Worm (Caenorhabditis elegans) whole organism, L4 larva: ENCODE measurements around the gene nhr-260.

ENCODE experiments used
- Y75B8A.6 ChIP-seq: fragments of 200-800 bp; sonication (Bioruptor generic); IDR thresholded peaks from 2 replicates; pipeline ENCODE4 v1.3.6; 2022; ENCODE audit warnings: missing genetic modification reagents, missing genetic modification characterization, missing compliant biosample characterization
- pha-4 ChIP-seq, 2 experiments: fragments of 150-350 bp in 1 of 2; fragments of 200-800 bp in 1 of 2; sonication (Bioruptor generic) in 1 of 2; IDR thresholded peaks in 1 of 2; optimal IDR thresholded peaks in 1 of 2; 2 replicates each; pipeline versions ENCODE4 v1.3.6 to Lab custom; 2014 to 2022; ENCODE audit warnings: missing genetic modification characterization in 2 of 2, missing genetic modification reagents in 2 of 2, missing biosample characterization in 1 of 2, missing compliant biosample characterization in 1 of 2
- set-16 ChIP-seq: fragments of 200-800 bp; sonication (Bioruptor generic); IDR thresholded peaks from 2 replicates; pipeline ENCODE4 v1.3.6; 2022; ENCODE audit warnings: missing genetic modification reagents, missing genetic modification characterization, missing compliant biosample characterization

DNA sequence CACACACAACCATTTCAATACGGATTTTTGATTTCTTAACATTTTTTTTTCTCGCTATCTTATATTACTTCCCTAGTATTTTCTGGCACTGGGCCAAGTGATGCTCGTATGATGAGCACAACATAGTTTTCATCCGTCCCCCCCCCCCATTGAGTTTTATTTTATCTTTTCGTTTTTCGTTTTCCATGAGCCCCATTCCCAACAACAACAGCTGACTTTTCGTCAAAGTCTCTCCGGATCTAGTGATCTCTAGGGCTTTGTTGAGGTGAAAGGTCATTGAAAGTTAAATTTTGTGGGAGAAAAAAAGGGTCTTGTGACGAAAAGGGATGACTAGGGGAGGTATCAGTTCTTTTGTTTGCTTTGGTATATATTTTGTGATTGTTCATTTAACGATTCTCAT lies 30.6 kb downstream of the nhr-260 start:
- no peak for TF ChIP-seq Y75B8A.6 (GFP tag; lab: Robert Waterston, UW)
- TF ChIP-seq pha-4 (GFP tag; IDR thresholded peaks at IDR 0.05; lab: Robert Waterston, UW): no peak
- no peak for TF ChIP-seq pha-4 (tag; optimal IDR thresholded peaks at IDR 0.05; lab: Kevin White, UChicago)
- no peak for TF ChIP-seq set-16
